Fruit fly (Drosophila melanogaster) whole organism, embryonic: ENCODE results near the gene Rai1.

Source experiments
- Atf-2 ChIP-seq: fragments of 200-800 bp; sonication (Bioruptor generic); optimal IDR thresholded peaks from 2 replicates; lab custom pipeline; 2016; ENCODE audit warnings: missing biosample characterization, missing genetic modification characterization
- BEAF-32 ChIP-seq: fragments of 200-800 bp; sonication (Bioruptor generic); optimal IDR thresholded peaks from 3 replicates; lab custom pipeline; 2017; ENCODE audit warnings: missing biosample characterization, missing genetic modification characterization, mild to moderate bottlenecking, moderate library complexity, missing genetic modification reagents
- C15 ChIP-seq: fragments of 200-800 bp; sonication (Bioruptor generic); IDR thresholded peaks from 3 replicates; pipeline ENCODE4 v1.3.6; 2022; ENCODE audit warnings: missing biosample characterization, missing genetic modification characterization
- CG11723 ChIP-seq: fragments of 200-800 bp; sonication (Bioruptor generic); optimal IDR thresholded peaks from 2 replicates; lab custom pipeline; 2017; ENCODE audit warnings: missing biosample characterization, mild to moderate bottlenecking, missing genetic modification characterization
- CG12769 ChIP-seq: fragments of 200-800 bp; sonication (Bioruptor generic); optimal IDR thresholded peaks from 2 replicates; lab custom pipeline; 2019; ENCODE audit warnings: missing biosample characterization, mild to moderate bottlenecking, missing genetic modification characterization, moderate library complexity
- CG14667 ChIP-seq: fragments of 200-800 bp; sonication (Bioruptor generic); IDR thresholded peaks from 2 replicates; pipeline ENCODE4 v1.3.6; 2022; ENCODE audit warnings: missing biosample characterization, missing genetic modification characterization
- CG15073 ChIP-seq: fragments of 200-800 bp; sonication (Bioruptor generic); optimal IDR thresholded peaks from 2 replicates; lab custom pipeline; 2016; ENCODE audit warnings: missing biosample characterization, missing genetic modification characterization
- CG1602 ChIP-seq: fragments of 200-800 bp; sonication (Bioruptor generic); optimal IDR thresholded peaks from 3 replicates; lab custom pipeline; 2016; ENCODE audit warnings: missing biosample characterization, missing genetic modification characterization
- CG17186 ChIP-seq: fragments of 200-800 bp; sonication (Bioruptor generic); optimal IDR thresholded peaks from 3 replicates; lab custom pipeline; 2017; ENCODE audit warnings: missing biosample characterization, missing genetic modification reagents, missing genetic modification characterization
- CG17359 ChIP-seq: fragments of 200-800 bp; sonication (Bioruptor generic); optimal IDR thresholded peaks from 3 replicates; lab custom pipeline; 2018; ENCODE audit warnings: missing biosample characterization, mild to moderate bottlenecking, missing genetic modification characterization, moderate library complexity
- CG17568 ChIP-seq: fragments of 200-800 bp; sonication (Bioruptor generic); optimal IDR thresholded peaks from 2 replicates; lab custom pipeline; 2018; ENCODE audit warnings: missing biosample characterization, mild to moderate bottlenecking, missing genetic modification characterization, moderate library complexity
- CG4820 ChIP-seq: fragments of 200-800 bp; sonication (Bioruptor generic); optimal IDR thresholded peaks from 3 replicates; lab custom pipeline; 2016; ENCODE audit warnings: missing biosample characterization, missing genetic modification characterization
- CG4854 ChIP-seq: fragments of 200-800 bp; sonication (Bioruptor generic); optimal IDR thresholded peaks from 2 replicates; lab custom pipeline; 2016; ENCODE audit warnings: missing biosample characterization, missing genetic modification characterization, inconsistent platforms
- CG8281 ChIP-seq: fragments of 200-800 bp; sonication (Bioruptor generic); optimal IDR thresholded peaks from 2 replicates; lab custom pipeline; 2018; ENCODE audit warnings: missing biosample characterization, mild to moderate bottlenecking, missing genetic modification characterization, moderate library complexity
- CG9876 ChIP-seq: fragments of 200-800 bp; sonication (Bioruptor generic); optimal IDR thresholded peaks from 2 replicates; lab custom pipeline; 2016; ENCODE audit warnings: missing biosample characterization, missing genetic modification characterization
- Dek ChIP-seq: fragments of 200-800 bp; sonication (Bioruptor generic); optimal IDR thresholded peaks from 3 replicates; lab custom pipeline; 2019; ENCODE audit warnings: missing biosample characterization, mild to moderate bottlenecking, missing genetic modification characterization, moderate library complexity
- Dfd ChIP-seq, 2 experiments: fragments of >200 bp; optimal IDR thresholded peaks; 2 replicates each; lab custom pipeline; 2017; ENCODE audit warnings: missing biosample characterization in 2 of 2, missing genetic modification characterization in 2 of 2
- Dll ChIP-seq: fragments of 200-800 bp; sonication (Bioruptor generic); IDR thresholded peaks from 4 replicates; pipeline ENCODE4 v1.3.6; 2022; ENCODE audit warnings: missing biosample characterization, missing genetic modification characterization; ENCODE audit not compliant: partially characterized antibody
- MBD-R2 ChIP-seq: fragments of 200-800 bp; sonication (Bioruptor generic); IDR thresholded peaks from 2 replicates; pipeline ENCODE4 v1.3.6; 2022; ENCODE audit warnings: missing biosample characterization, missing genetic modification characterization
- MTF-1 ChIP-seq: fragments of 200-800 bp; sonication (Bioruptor generic); optimal IDR thresholded peaks from 2 replicates; lab custom pipeline; 2018; ENCODE audit warnings: missing biosample characterization, mild to moderate bottlenecking, missing genetic modification characterization, borderline replicate concordance
- NFAT ChIP-seq: fragments of 200-800 bp; sonication (Bioruptor generic); IDR thresholded peaks from 2 replicates; pipeline ENCODE4 v1.3.6; 2022; ENCODE audit warnings: missing biosample characterization, missing genetic modification characterization
- Oli ChIP-seq: fragments of 200-800 bp; sonication (Bioruptor generic); optimal IDR thresholded peaks from 2 replicates; lab custom pipeline; 2018; ENCODE audit warnings: missing biosample characterization, mild to moderate bottlenecking, missing genetic modification characterization, moderate library complexity
- Sox102F ChIP-seq: fragments of 200-800 bp; sonication (Bioruptor generic); optimal IDR thresholded peaks from 2 replicates; lab custom pipeline; 2018; ENCODE audit warnings: missing biosample characterization, mild to moderate bottlenecking, missing genetic modification characterization, moderate library complexity
- Trl ChIP-seq, 3 experiments: fragments of >200 bp in 2 of 3; fragments of 200-800 bp in 1 of 3; sonication (Bioruptor generic) in 1 of 3; optimal IDR thresholded peaks; 2 replicates in 1 of 3; 3 replicates in 2 of 3; lab custom pipeline; 2016 to 2017; ENCODE audit warnings: missing biosample characterization in 1 of 3, missing genetic modification characterization in 1 of 3
- caup ChIP-seq: fragments of 200-800 bp; sonication (Bioruptor generic); optimal IDR thresholded peaks from 3 replicates; lab custom pipeline; 2017; ENCODE audit warnings: missing biosample characterization, mild to moderate bottlenecking, missing genetic modification characterization, moderate library complexity; ENCODE audit not compliant: severe bottlenecking
- chinmo ChIP-seq: fragments of 200-800 bp; sonication (Bioruptor generic); IDR thresholded peaks from 4 replicates; pipeline ENCODE4 v1.3.6; 2022; ENCODE audit warnings: missing biosample characterization, missing genetic modification characterization; ENCODE audit not compliant: partially characterized antibody
- dysf ChIP-seq: fragments of 200-800 bp; sonication (Bioruptor generic); IDR thresholded peaks from 3 replicates; pipeline ENCODE4 v1.3.6; 2022; ENCODE audit warnings: missing biosample characterization, missing genetic modification characterization
- en ChIP-seq: fragments of 200-800 bp; sonication (Bioruptor generic); optimal IDR thresholded peaks from 2 replicates; lab custom pipeline; 2016; ENCODE audit warnings: missing biosample characterization, missing genetic modification characterization
- fd3F ChIP-seq: fragments of 200-800 bp; sonication (Bioruptor generic); optimal IDR thresholded peaks from 2 replicates; lab custom pipeline; 2018; ENCODE audit warnings: missing biosample characterization, mild to moderate bottlenecking, missing genetic modification characterization, moderate library complexity
- fu2 ChIP-seq: fragments of 200-800 bp; sonication (Bioruptor generic); optimal IDR thresholded peaks from 2 replicates; lab custom pipeline; 2016; ENCODE audit warnings: missing biosample characterization, missing genetic modification characterization
- gfzf ChIP-seq: fragments of 200-800 bp; sonication (Bioruptor generic); optimal IDR thresholded peaks from 2 replicates; lab custom pipeline; 2016; ENCODE audit warnings: missing biosample characterization, mild to moderate bottlenecking, missing genetic modification characterization, moderate library complexity
- inv ChIP-seq: fragments of 200-800 bp; sonication (Bioruptor generic); IDR thresholded peaks from 2 replicates; pipeline ENCODE4 v1.3.6; 2022; ENCODE audit warnings: missing biosample characterization, missing genetic modification characterization; ENCODE audit not compliant: partially characterized antibody
- luna ChIP-seq: fragments of 200-800 bp; sonication (Bioruptor generic); optimal IDR thresholded peaks from 2 replicates; lab custom pipeline; 2016; ENCODE audit warnings: missing biosample characterization, missing genetic modification characterization
- maf-S ChIP-seq: fragments of 200-800 bp; sonication (Bioruptor generic); optimal IDR thresholded peaks from 2 replicates; lab custom pipeline; 2016; ENCODE audit warnings: missing biosample characterization, missing genetic modification characterization
- nau ChIP-seq: fragments of 200-800 bp; sonication (Bioruptor generic); optimal IDR thresholded peaks from 3 replicates; lab custom pipeline; 2017; ENCODE audit warnings: missing biosample characterization, mild to moderate bottlenecking, missing genetic modification characterization, missing genetic modification reagents
- phol ChIP-seq: fragments of 200-800 bp; sonication (Bioruptor generic); optimal IDR thresholded peaks from 3 replicates; lab custom pipeline; 2018; ENCODE audit warnings: missing biosample characterization, mild to moderate bottlenecking, missing genetic modification characterization, moderate library complexity
- pnt ChIP-seq: fragments of 200-800 bp; sonication (Bioruptor generic); optimal IDR thresholded peaks from 3 replicates; lab custom pipeline; 2016; ENCODE audit warnings: missing biosample characterization, missing genetic modification characterization
- pzg ChIP-seq: fragments of 200-800 bp; sonication (Bioruptor generic); optimal IDR thresholded peaks from 3 replicates; lab custom pipeline; 2018; ENCODE audit warnings: missing biosample characterization, mild to moderate bottlenecking, missing genetic modification characterization, moderate library complexity
- rib ChIP-seq: fragments of 200-800 bp; sonication (Bioruptor generic); IDR thresholded peaks from 2 replicates; pipeline ENCODE4 v1.3.6; 2022; ENCODE audit warnings: missing biosample characterization, missing genetic modification characterization
- sd ChIP-seq: fragments of 200-800 bp; sonication (Bioruptor generic); optimal IDR thresholded peaks from 3 replicates; lab custom pipeline; 2018; ENCODE audit warnings: missing biosample characterization, mild to moderate bottlenecking, missing genetic modification characterization, moderate library complexity
- seq ChIP-seq: fragments of 200-800 bp; sonication (Bioruptor generic); IDR thresholded peaks from 2 replicates; pipeline ENCODE4 v1.3.6; 2022; ENCODE audit warnings: missing biosample characterization, missing genetic modification characterization
- ssp ChIP-seq: fragments of 200-800 bp; sonication (Bioruptor generic); IDR thresholded peaks from 2 replicates; pipeline ENCODE4 v1.3.6; 2022; ENCODE audit warnings: missing biosample characterization, missing genetic modification characterization
- stwl ChIP-seq: fragments of 200-800 bp; sonication (Bioruptor generic); optimal IDR thresholded peaks from 3 replicates; lab custom pipeline; 2018; ENCODE audit warnings: missing biosample characterization, mild to moderate bottlenecking, missing genetic modification characterization, moderate library complexity
- toy ChIP-seq: fragments of 200-800 bp; sonication (Bioruptor generic); IDR thresholded peaks from 2 replicates; pipeline ENCODE4 v1.3.6; 2022; ENCODE audit warnings: missing biosample characterization, missing genetic modification characterization
- vnd ChIP-seq: fragments of 200-800 bp; sonication (Bioruptor generic); IDR thresholded peaks from 3 replicates; pipeline ENCODE4 v1.3.6; 2022; ENCODE audit warnings: missing biosample characterization, missing genetic modification characterization; ENCODE audit not compliant: partially characterized antibody

Gene Rai1

dm6 chrX:16800530-16801027 is 2.6 kb downstream of the Rai1 start, which contains the start of the genes CG9132 and CG4789 (continued):
- TF ChIP-seq phol (peak; percentile 4), nau (GFP tag; lab: Kevin White, UChicago) (no peak), Dek (tag; lab: Kevin White, UChicago) (no peak), C15 (GFP tag; lab: Robert Waterston, UW) (no peak), CG17568 (GFP tag; lab: Kevin White, UChicago) (no peak), gfzf (GFP tag; lab: Kevin White, UChicago) (peak; percentile 74), vnd (GFP tag; lab: Robert Waterston, UW) (no peak), CG11723 (GFP tag; lab: Kevin White, UChicago) (no peak), dysf (GFP tag; lab: Robert Waterston, UW) (no peak), fd3F (GFP tag; lab: Kevin White, UChicago) (no peak), Dfd (GFP tag; optimal IDR thresholded peaks at IDR 0.05; lab: Kevin White, UChicago) (no peak), CG15073 (GFP tag; lab: Kevin White, UChicago) (no peak), CG8281 (tag; lab: Kevin White, UChicago) (no peak), Sox102F (GFP tag; lab: Kevin White, UChicago) (no peak), toy (no peak), MBD-R2 (GFP tag; lab: Robert Waterston, UW) (peak; percentile 32; the same call in 1 of the 2 replicates), MTF-1 (no peak), CG1602 (GFP tag; lab: Kevin White, UChicago) (no peak), rib (no peak), Trl (optimal IDR thresholded peaks at IDR 0.05; lab: Kevin White, UChicago) (no peak), Trl (GFP tag; optimal IDR thresholded peaks at IDR 0.05; lab: Kevin White, UChicago) (no peak), luna (GFP tag; lab: Kevin White, UChicago) (no peak), Dll (GFP tag; lab: Robert Waterston, UW) (peak; percentile 57; the same call in 3 of the 4 replicates), BEAF-32 (GFP tag; lab: Kevin White, UChicago) (peak; percentile 61), en (GFP tag; lab: Kevin White, UChicago) (no peak), Atf-2 (GFP tag; lab: Kevin White, UChicago) (no peak), CG9876 (GFP tag; lab: Kevin White, UChicago) (no peak), caup (no peak), CG12769 (no peak), chinmo (GFP tag; lab: Robert Waterston, UW) (no peak), CG4854 (GFP tag; lab: Kevin White, UChicago) (no peak), CG4820 (GFP tag; lab: Kevin White, UChicago) (no peak), CG17359 (tag; lab: Kevin White, UChicago) (no peak), sd (tag; lab: Kevin White, UChicago) (no peak), CG17186 (GFP tag; lab: Kevin White, UChicago) (no peak), NFAT (no peak), Oli (no peak), seq (GFP tag; lab: Robert Waterston, UW) (no peak), ssp (GFP tag; lab: Robert Waterston, UW) (no peak), pnt (GFP tag; lab: Kevin White, UChicago) (no peak), stwl (tag; lab: Kevin White, UChicago) (peak; percentile 51), CG14667 (GFP tag; lab: Robert Waterston, UW) (no peak), pzg (GFP tag; lab: Kevin White, UChicago) (peak; percentile 48), inv (GFP tag; lab: Robert Waterston, UW) (no peak), fu2 (no peak), maf-S (GFP tag; lab: Kevin White, UChicago) (no peak)
- TF ChIP-seq, all 482 proteins: peak for 25
